Worm (Caenorhabditis elegans) whole organism, late embryonic: Measurements from ENCODE around the gene col-37.

Source experiments
- ama-1 ChIP-seq: fragments of 150-350 bp; optimal IDR thresholded peaks from 2 replicates; lab custom pipeline; 2014
- ceh-14 ChIP-seq: sonication (generic microtip); optimal IDR thresholded peaks from 2 replicates; lab custom pipeline; 2016; ENCODE audit warnings: missing genotype, missing genetic modification characterization, missing compliant biosample characterization
- ceh-19 ChIP-seq: fragments of 200-800 bp; sonication (Bioruptor generic); optimal IDR thresholded peaks from 2 replicates; lab custom pipeline; 2018; ENCODE audit warnings: mild to moderate bottlenecking, missing genetic modification characterization, missing compliant biosample characterization
- ceh-2 ChIP-seq: sonication (generic microtip); optimal IDR thresholded peaks from 2 replicates; lab custom pipeline; 2016; ENCODE audit warnings: missing genotype, missing genetic modification characterization, missing compliant biosample characterization
- ceh-45 ChIP-seq: fragments of 200-800 bp; sonication (Bioruptor generic); IDR thresholded peaks from 2 replicates; pipeline ENCODE4 v1.3.6; 2022; ENCODE audit warnings: missing genetic modification reagents, missing genetic modification characterization, missing compliant biosample characterization
- elt-2 ChIP-seq: sonication (generic microtip); optimal IDR thresholded peaks from 2 replicates; lab custom pipeline; 2016; ENCODE audit warnings: missing genetic modification reagents, missing genetic modification characterization, missing compliant biosample characterization
- fkh-10 ChIP-seq: fragments of 150-350 bp; optimal IDR thresholded peaks from 2 replicates; lab custom pipeline; 2014; ENCODE audit warnings: missing biosample characterization, missing genetic modification reagents, missing genetic modification characterization
- gmeb-2 ChIP-seq: sonication (generic microtip); optimal IDR thresholded peaks from 2 replicates; lab custom pipeline; 2016; ENCODE audit warnings: missing genetic modification characterization, inconsistent platforms, missing compliant biosample characterization
- mec-3 ChIP-seq: sonication (generic microtip); optimal IDR thresholded peaks from 2 replicates; lab custom pipeline; 2016; ENCODE audit warnings: borderline replicate concordance, missing genetic modification characterization, missing compliant biosample characterization
- npax-4 ChIP-seq: sonication (generic microtip); optimal IDR thresholded peaks from 2 replicates; lab custom pipeline; 2016; ENCODE audit warnings: missing genetic modification characterization, missing compliant biosample characterization
- pha-4 ChIP-seq: fragments of 150-350 bp; optimal IDR thresholded peaks from 2 replicates; lab custom pipeline; 2018; ENCODE audit warnings: missing biosample characterization, missing genetic modification reagents, missing genetic modification characterization
- pqm-1 ChIP-seq: sonication (generic microtip); optimal IDR thresholded peaks from 2 replicates; lab custom pipeline; 2016; ENCODE audit warnings: missing genetic modification characterization, missing compliant biosample characterization
- zip-5 ChIP-seq: sonication (generic microtip); optimal IDR thresholded peaks from 2 replicates; lab custom pipeline; 2016; ENCODE audit warnings: missing genetic modification characterization, missing compliant biosample characterization

DNA sequence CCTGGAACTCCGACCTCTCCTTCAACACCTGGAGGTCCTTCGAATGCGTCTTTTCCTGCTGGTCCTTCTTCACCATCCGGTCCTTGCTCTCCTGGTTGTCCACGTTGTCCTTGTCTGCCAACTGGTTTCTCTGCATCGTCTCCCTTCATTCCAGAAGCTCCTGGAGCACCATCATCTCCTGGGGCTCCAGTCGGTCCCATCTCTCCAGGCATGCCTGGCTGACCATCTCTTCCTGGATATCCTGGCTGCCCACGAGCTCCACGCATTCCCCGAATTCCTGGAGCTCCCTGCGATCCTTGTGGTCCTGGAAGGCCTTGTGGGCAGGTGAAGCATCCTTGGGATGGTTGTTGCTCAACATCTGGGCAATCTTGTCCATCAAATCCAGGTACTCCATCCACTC lies 30.2 kb upstream of the col-37 start:
- TF ChIP-seq elt-2 (tag; lab: Kevin White, UChicago) (no peak), gmeb-2 (tag; lab: Kevin White, UChicago) (no peak), ceh-2 (no peak), fkh-10 (no peak), pqm-1 (tag; lab: Kevin White, UChicago) (no peak), ceh-14 (tag; lab: Kevin White, UChicago) (no peak), ceh-19 (GFP tag; lab: Kevin White, UChicago) (no peak), npax-4 (no peak), pha-4 (no peak), zip-5 (tag; lab: Kevin White, UChicago) (no peak), mec-3 (tag; lab: Kevin White, UChicago) (no peak), ama-1 (lab: Kevin White, UChicago) (no peak), ceh-45 (no peak)
